Worm (Caenorhabditis elegans) whole organism, L3 larva: ENCODE measurements around the gene csn-5.

Experiments used
- R02D3.7 ChIP-seq: fragments of 150-350 bp; optimal IDR thresholded peaks from 2 replicates; lab custom pipeline; 2014; ENCODE audit warnings: missing biosample characterization, missing genetic modification characterization
- ZK546.5 ChIP-seq: sonication (generic microtip); optimal IDR thresholded peaks from 2 replicates; lab custom pipeline; 2017; ENCODE audit warnings: missing biosample characterization, missing genetic modification characterization
- aly-2 ChIP-seq: fragments of 150-350 bp; optimal IDR thresholded peaks from 2 replicates; lab custom pipeline; 2014; ENCODE audit warnings: missing biosample characterization, missing genetic modification characterization
- ama-1 ChIP-seq: fragments of 150-350 bp; optimal IDR thresholded peaks from 2 replicates; lab custom pipeline; 2018
- ceh-16 ChIP-seq: sonication (generic microtip); optimal IDR thresholded peaks from 2 replicates; lab custom pipeline; 2017; ENCODE audit warnings: missing biosample characterization, missing genetic modification characterization
- ceh-28 ChIP-seq: fragments of 150-350 bp; optimal IDR thresholded peaks from 2 replicates; lab custom pipeline; 2014; ENCODE audit warnings: missing biosample characterization, missing genetic modification reagents, missing genetic modification characterization
- ceh-82 ChIP-seq: fragments of 150-350 bp; optimal IDR thresholded peaks from 2 replicates; lab custom pipeline; 2014; ENCODE audit warnings: missing biosample characterization, missing genetic modification characterization
- ceh-9 ChIP-seq: sonication (generic microtip); optimal IDR thresholded peaks from 2 replicates; lab custom pipeline; 2018; ENCODE audit warnings: missing biosample characterization, missing genetic modification characterization
- daf-12 ChIP-seq: fragments of 150-350 bp; optimal IDR thresholded peaks from 2 replicates; lab custom pipeline; 2014; ENCODE audit warnings: missing biosample characterization, missing genetic modification reagents, missing genetic modification characterization
- egl-27 ChIP-seq: sonication (generic microtip); optimal IDR thresholded peaks from 4 replicates; lab custom pipeline; 2017; ENCODE audit warnings: missing biosample characterization, missing genetic modification reagents, missing genetic modification characterization
- egl-5 ChIP-seq: fragments of 150-350 bp; optimal IDR thresholded peaks from 2 replicates; lab custom pipeline; 2017; ENCODE audit warnings: missing biosample characterization, missing genetic modification reagents, missing genetic modification characterization, inconsistent platforms
- elt-1 ChIP-seq: fragments of 150-350 bp; optimal IDR thresholded peaks from 2 replicates; lab custom pipeline; 2014; ENCODE audit warnings: missing biosample characterization, missing genetic modification characterization
- eor-1 ChIP-seq, 2 experiments: fragments of 150-350 bp; optimal IDR thresholded peaks; 2 replicates each; lab custom pipeline; 2014 to 2018; ENCODE audit warnings: missing biosample characterization in 2 of 2, missing genetic modification characterization in 2 of 2
- fkh-10 ChIP-seq: sonication (generic microtip); optimal IDR thresholded peaks from 2 replicates; lab custom pipeline; 2017; ENCODE audit warnings: missing biosample characterization, missing genetic modification reagents, missing genetic modification characterization
- fos-1 ChIP-seq: fragments of 150-350 bp; optimal IDR thresholded peaks from 2 replicates; lab custom pipeline; 2014; ENCODE audit warnings: missing biosample characterization, missing genetic modification characterization
- hmg-11 ChIP-seq: sonication (generic microtip); optimal IDR thresholded peaks from 2 replicates; lab custom pipeline; 2016; ENCODE audit warnings: missing genetic modification characterization, missing compliant biosample characterization
- jun-1 ChIP-seq: fragments of 150-350 bp; optimal IDR thresholded peaks from 2 replicates; lab custom pipeline; 2014; ENCODE audit warnings: missing biosample characterization, missing genetic modification reagents, missing genetic modification characterization
- lin-15B ChIP-seq: fragments of 150-350 bp; optimal IDR thresholded peaks from 2 replicates; lab custom pipeline; 2014; ENCODE audit warnings: missing biosample characterization, missing genetic modification characterization
- lin-39 ChIP-seq: fragments of 150-350 bp; optimal IDR thresholded peaks from 2 replicates; lab custom pipeline; 2018; ENCODE audit warnings: missing biosample characterization, missing genetic modification reagents, missing genetic modification characterization
- lsy-12 ChIP-seq: sonication (generic microtip); optimal IDR thresholded peaks from 2 replicates; lab custom pipeline; 2016; ENCODE audit warnings: mild to moderate bottlenecking, missing genetic modification characterization, missing compliant biosample characterization
- mdl-1 ChIP-seq: fragments of 150-350 bp; optimal IDR thresholded peaks from 2 replicates; lab custom pipeline; 2014; ENCODE audit warnings: missing biosample characterization, missing genetic modification characterization
- mml-1 ChIP-seq: fragments of 150-350 bp; sonication (generic microtip); optimal IDR thresholded peaks from 3 replicates; lab custom pipeline; 2014; ENCODE audit warnings: missing biosample characterization, missing genetic modification characterization
- nfya-1 ChIP-seq: sonication (generic microtip); optimal IDR thresholded peaks from 2 replicates; lab custom pipeline; 2017; ENCODE audit warnings: missing genetic modification characterization, mild to moderate bottlenecking, missing compliant biosample characterization, antibody characterized with exemption, moderate library complexity; ENCODE audit not compliant: insufficient read depth
- nhr-11 ChIP-seq: fragments of 150-350 bp; optimal IDR thresholded peaks from 2 replicates; lab custom pipeline; 2014; ENCODE audit warnings: missing biosample characterization, missing genetic modification characterization
- nhr-12 ChIP-seq: fragments of 150-350 bp; optimal IDR thresholded peaks from 2 replicates; lab custom pipeline; 2014; ENCODE audit warnings: missing biosample characterization, missing genetic modification characterization
- nhr-23 ChIP-seq: fragments of 150-350 bp; optimal IDR thresholded peaks from 2 replicates; lab custom pipeline; 2014; ENCODE audit warnings: missing biosample characterization, missing genetic modification reagents, missing genetic modification characterization
- nhr-25 ChIP-seq: sonication (generic microtip); optimal IDR thresholded peaks from 2 replicates; lab custom pipeline; 2017; ENCODE audit warnings: missing biosample characterization, missing genetic modification characterization
- nhr-28 ChIP-seq: fragments of 150-350 bp; optimal IDR thresholded peaks from 2 replicates; lab custom pipeline; 2014; ENCODE audit warnings: missing biosample characterization, missing genetic modification characterization
- nhr-43 ChIP-seq: sonication (generic microtip); optimal IDR thresholded peaks from 2 replicates; lab custom pipeline; 2016; ENCODE audit warnings: mild to moderate bottlenecking, missing genetic modification characterization, missing compliant biosample characterization; ENCODE audit not compliant: poor library complexity, severe bottlenecking
- nhr-67 ChIP-seq: fragments of 150-350 bp; optimal IDR thresholded peaks from 2 replicates; lab custom pipeline; 2014; ENCODE audit warnings: missing biosample characterization, missing genetic modification characterization
- nhr-76 ChIP-seq: fragments of 150-350 bp; sonication (generic microtip); optimal IDR thresholded peaks from 5 replicates; lab custom pipeline; 2014; ENCODE audit warnings: missing biosample characterization, missing genetic modification characterization
- pha-4 ChIP-seq: fragments of 150-350 bp; optimal IDR thresholded peaks from 2 replicates; lab custom pipeline; 2014; ENCODE audit warnings: missing biosample characterization, missing genetic modification reagents, missing genetic modification characterization
- pqm-1 ChIP-seq: fragments of 150-350 bp; optimal IDR thresholded peaks from 2 replicates; lab custom pipeline; 2017; ENCODE audit warnings: missing biosample characterization, missing genetic modification characterization, inconsistent platforms
- sea-2 ChIP-seq: fragments of 150-350 bp; sonication (generic microtip); optimal IDR thresholded peaks from 4 replicates; lab custom pipeline; 2014; ENCODE audit warnings: missing biosample characterization, missing genetic modification reagents, missing genetic modification characterization
- skn-1 ChIP-seq: fragments of 150-350 bp; optimal IDR thresholded peaks from 2 replicates; lab custom pipeline; 2014; ENCODE audit warnings: missing biosample characterization, missing genetic modification characterization
- snpc-4 ChIP-seq: fragments of 150-350 bp; optimal IDR thresholded peaks from 2 replicates; lab custom pipeline; 2014; ENCODE audit warnings: missing biosample characterization, missing genetic modification characterization
- tbx-2 ChIP-seq: sonication (generic microtip); optimal IDR thresholded peaks from 2 replicates; lab custom pipeline; 2016; ENCODE audit warnings: mild to moderate bottlenecking, missing genetic modification characterization, missing compliant biosample characterization
- unc-39 ChIP-seq: sonication (generic microtip); optimal IDR thresholded peaks from 4 replicates; lab custom pipeline; 2017; ENCODE audit warnings: missing biosample characterization, missing genetic modification characterization
- unc-62 ChIP-seq: fragments of 150-350 bp; sonication (generic microtip); optimal IDR thresholded peaks from 4 replicates; lab custom pipeline; 2014; ENCODE audit warnings: missing biosample characterization, missing genetic modification reagents, missing genetic modification characterization
- zag-1 ChIP-seq: fragments of 150-350 bp; optimal IDR thresholded peaks from 2 replicates; lab custom pipeline; 2014; ENCODE audit warnings: missing biosample characterization, missing genetic modification characterization
- ztf-4 ChIP-seq: fragments of 150-350 bp; optimal IDR thresholded peaks from 2 replicates; lab custom pipeline; 2014; ENCODE audit warnings: missing biosample characterization, missing genetic modification characterization

csn-5 gene

DNA sequence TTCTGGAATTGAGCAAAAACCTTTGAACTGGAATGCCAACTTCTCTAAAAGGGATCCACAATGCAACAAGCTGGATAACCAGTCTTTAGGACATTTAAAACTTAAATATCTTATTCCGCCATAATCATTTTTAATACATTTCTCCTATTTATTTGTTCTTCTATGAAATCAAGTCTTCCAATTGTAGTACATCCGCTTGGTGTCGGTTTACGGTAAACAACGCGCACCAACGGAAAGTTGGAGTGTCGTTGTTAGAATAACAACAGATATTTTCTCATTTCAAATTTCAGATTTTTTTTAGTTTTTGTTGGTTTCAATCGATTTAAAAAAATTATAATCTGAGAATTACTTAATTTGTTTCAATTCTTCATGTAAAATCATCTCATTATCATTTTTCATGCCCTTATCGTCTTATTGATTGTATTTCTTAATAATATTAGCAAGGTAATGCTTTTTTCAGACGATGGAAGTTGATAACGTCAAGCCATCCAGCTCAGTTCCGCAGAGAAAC lies at the start of gene csn-5:
Gene csn-5 (plus strand): TSS at position 461 of the 511 bp plus-strand sequence.
- TF ChIP-seq pha-4 (tag; lab: Kevin White, UChicago) (peak; percentile 56), nfya-1 (tag; lab: Kevin White, UChicago) (peak; percentile 15), ztf-4 (tag; lab: Kevin White, UChicago) (no peak), elt-1 (tag; lab: Kevin White, UChicago) (no peak), jun-1 (tag; lab: Kevin White, UChicago) (no peak), R02D3.7 (peak; percentile 90), ZK546.5 (tag; lab: Kevin White, UChicago) (no peak), tbx-2 (tag; lab: Kevin White, UChicago) (no peak), daf-12 (tag; lab: Kevin White, UChicago) (no peak), lin-15B (tag; lab: Kevin White, UChicago) (peak; percentile 20)

DNA sequence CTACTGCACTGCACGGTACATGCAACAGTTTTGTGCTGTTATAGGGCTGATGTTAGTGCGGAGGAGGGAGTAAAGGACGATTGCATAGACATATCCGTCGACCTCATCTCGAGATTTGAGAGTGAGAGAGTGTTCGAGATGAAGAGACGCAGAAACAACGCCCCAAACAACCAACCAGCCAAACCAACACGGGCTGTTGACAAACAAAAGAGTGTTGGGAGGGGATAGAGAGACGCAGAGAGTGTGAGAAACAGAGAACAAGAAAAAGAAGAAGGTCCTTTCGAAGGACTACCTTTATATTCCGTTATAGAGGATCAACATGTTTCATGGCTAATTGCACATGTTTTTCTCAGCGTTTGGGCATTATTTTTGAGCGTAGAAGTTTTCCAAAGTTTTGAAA lies 49.0 kb upstream of the csn-5 start:
- peak; percentile 58 for TF ChIP-seq nfya-1 (tag; lab: Kevin White, UChicago)
- no peak for TF ChIP-seq fos-1
- TF ChIP-seq ama-1 (lab: Kevin White, UChicago), result no peak
- TF ChIP-seq nhr-11 (tag; lab: Kevin White, UChicago), result no peak
- TF ChIP-seq lin-39 (tag; lab: Kevin White, UChicago), result peak; percentile 47
- TF ChIP-seq nhr-28 (tag; lab: Kevin White, UChicago), result no peak
- peak; percentile 51 for TF ChIP-seq nhr-43
- TF ChIP-seq pha-4 (tag; lab: Kevin White, UChicago), result peak; percentile 89
- TF ChIP-seq unc-62 (GFP tag; lab: Kevin White, UChicago), result no peak
- no peak for TF ChIP-seq nhr-25 (tag; lab: Kevin White, UChicago)
- peak; percentile 58 for TF ChIP-seq hmg-11 (tag; lab: Kevin White, UChicago)
- TF ChIP-seq pqm-1 (tag; lab: Kevin White, UChicago), result no peak
- TF ChIP-seq snpc-4, result no peak
- no peak for TF ChIP-seq ceh-82
- TF ChIP-seq sea-2 (GFP tag; lab: Kevin White, UChicago), result no peak
- no peak for TF ChIP-seq fkh-10 (GFP tag; lab: Kevin White, UChicago)
- no peak for TF ChIP-seq jun-1 (tag; lab: Kevin White, UChicago)
- TF ChIP-seq nhr-12 (tag; lab: Kevin White, UChicago), result no peak
- no peak for TF ChIP-seq eor-1 (tag; optimal IDR thresholded peaks at IDR 0.05; lab: Kevin White, UChicago)
- TF ChIP-seq daf-12 (tag; lab: Kevin White, UChicago), result no peak

DNA sequence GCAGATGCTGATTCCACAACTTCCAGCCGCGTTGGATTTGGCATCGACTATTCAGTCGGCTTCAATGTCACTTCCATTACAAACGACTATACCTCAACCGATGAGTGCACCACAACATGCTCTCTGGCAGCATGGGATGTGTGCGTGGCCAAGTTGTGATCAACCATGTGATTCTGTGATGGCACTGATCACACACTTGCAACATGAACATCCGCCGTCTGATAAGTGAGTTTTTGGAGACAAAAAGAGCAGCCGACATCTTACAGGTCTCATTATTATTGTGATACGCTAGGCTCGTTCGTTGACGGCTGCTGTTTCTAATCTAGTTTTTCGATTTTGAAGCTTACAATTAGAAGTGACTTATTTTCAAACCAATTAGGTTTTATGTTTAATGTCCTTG lies 46.9 kb upstream of the csn-5 start:
- no peak for TF ChIP-seq egl-5 (tag; lab: Kevin White, UChicago)
- no peak for TF ChIP-seq unc-39 (tag; lab: Kevin White, UChicago)
- TF ChIP-seq ceh-9 (tag; lab: Kevin White, UChicago), result no peak
- no peak for TF ChIP-seq egl-27 (tag; lab: Kevin White, UChicago)
- TF ChIP-seq nhr-23 (tag; lab: Kevin White, UChicago), result no peak
- TF ChIP-seq pqm-1 (tag; lab: Kevin White, UChicago), result no peak
- TF ChIP-seq mdl-1 (tag; lab: Kevin White, UChicago), result no peak
- TF ChIP-seq elt-1 (tag; lab: Kevin White, UChicago), result no peak
- TF ChIP-seq daf-12 (tag; lab: Kevin White, UChicago), result no peak
- TF ChIP-seq unc-62 (GFP tag; lab: Kevin White, UChicago), result no peak

DNA sequence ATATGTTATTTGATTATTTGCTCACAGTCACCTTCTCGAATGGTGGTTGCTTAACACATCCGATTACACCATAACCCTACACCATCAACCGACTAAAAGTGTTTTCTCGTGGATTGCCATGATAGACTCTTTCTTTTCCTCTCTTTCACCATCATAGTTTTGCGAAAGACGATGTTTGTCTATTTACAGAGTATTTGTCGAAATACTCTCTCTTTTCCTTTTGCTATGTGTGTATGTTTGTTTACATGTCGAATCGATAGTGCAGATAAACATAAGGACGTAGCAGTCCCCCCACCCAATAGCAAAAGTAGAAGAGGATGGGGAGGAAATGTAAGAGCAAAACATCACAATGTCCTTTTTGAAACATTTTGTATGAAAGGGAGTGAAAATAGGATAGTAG lies 46.0 kb upstream of the csn-5 start:
- TF ChIP-seq ceh-16 (tag; lab: Kevin White, UChicago) (no peak), nfya-1 (tag; lab: Kevin White, UChicago) (peak; percentile 34), pha-4 (tag; lab: Kevin White, UChicago) (peak; percentile 100)

DNA sequence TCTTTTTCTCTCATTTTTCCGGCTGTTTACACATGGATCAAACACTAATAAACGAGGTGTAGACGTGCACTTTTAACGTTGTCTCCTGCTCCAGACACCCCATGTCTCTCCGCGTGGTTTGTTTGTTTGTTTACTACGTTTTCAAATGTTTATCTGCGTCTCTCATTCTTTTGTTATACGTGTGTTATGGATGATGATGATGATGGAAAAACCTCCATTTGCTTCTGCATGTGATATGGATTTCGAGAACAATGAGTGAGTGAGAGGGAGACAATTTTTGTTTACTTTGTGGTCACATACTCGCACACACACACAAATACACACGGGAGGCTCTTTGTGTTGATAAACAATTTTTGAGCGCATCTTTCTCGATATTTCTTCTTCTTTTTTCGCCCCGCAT lies 44.9 kb upstream of the csn-5 start:
- TF ChIP-seq ZK546.5 (tag; lab: Kevin White, UChicago) (no peak), ceh-28 (tag; lab: Kevin White, UChicago) (peak; percentile 61), sea-2 (GFP tag; lab: Kevin White, UChicago) (no peak), ceh-16 (tag; lab: Kevin White, UChicago) (no peak), lin-15B (tag; lab: Kevin White, UChicago) (no peak), nfya-1 (tag; lab: Kevin White, UChicago) (peak; percentile 78), nhr-67 (no peak), nhr-76 (tag; lab: Kevin White, UChicago) (no peak), jun-1 (tag; lab: Kevin White, UChicago) (no peak), fkh-10 (GFP tag; lab: Kevin White, UChicago) (peak; percentile 52), skn-1 (tag; lab: Kevin White, UChicago) (peak; percentile 94), pha-4 (tag; lab: Kevin White, UChicago) (peak; percentile 100), ztf-4 (tag; lab: Kevin White, UChicago) (no peak), egl-5 (tag; lab: Kevin White, UChicago) (peak; percentile 77), mdl-1 (tag; lab: Kevin White, UChicago) (peak; percentile 61), unc-62 (GFP tag; lab: Kevin White, UChicago) (no peak), hmg-11 (tag; lab: Kevin White, UChicago) (peak; percentile 26), lsy-12 (tag; lab: Kevin White, UChicago) (peak; percentile 6), zag-1 (no peak), ceh-9 (tag; lab: Kevin White, UChicago) (no peak), lin-39 (tag; lab: Kevin White, UChicago) (peak; percentile 75), ceh-82 (no peak), nhr-28 (tag; lab: Kevin White, UChicago) (no peak), aly-2 (no peak), mml-1 (tag; lab: Kevin White, UChicago) (no peak), nhr-43 (peak; percentile 66), ama-1 (lab: Kevin White, UChicago) (no peak), nhr-11 (tag; lab: Kevin White, UChicago) (no peak)
